Fruit fly (Drosophila melanogaster): ENCODE results near the gene CG18249.

DNA sequence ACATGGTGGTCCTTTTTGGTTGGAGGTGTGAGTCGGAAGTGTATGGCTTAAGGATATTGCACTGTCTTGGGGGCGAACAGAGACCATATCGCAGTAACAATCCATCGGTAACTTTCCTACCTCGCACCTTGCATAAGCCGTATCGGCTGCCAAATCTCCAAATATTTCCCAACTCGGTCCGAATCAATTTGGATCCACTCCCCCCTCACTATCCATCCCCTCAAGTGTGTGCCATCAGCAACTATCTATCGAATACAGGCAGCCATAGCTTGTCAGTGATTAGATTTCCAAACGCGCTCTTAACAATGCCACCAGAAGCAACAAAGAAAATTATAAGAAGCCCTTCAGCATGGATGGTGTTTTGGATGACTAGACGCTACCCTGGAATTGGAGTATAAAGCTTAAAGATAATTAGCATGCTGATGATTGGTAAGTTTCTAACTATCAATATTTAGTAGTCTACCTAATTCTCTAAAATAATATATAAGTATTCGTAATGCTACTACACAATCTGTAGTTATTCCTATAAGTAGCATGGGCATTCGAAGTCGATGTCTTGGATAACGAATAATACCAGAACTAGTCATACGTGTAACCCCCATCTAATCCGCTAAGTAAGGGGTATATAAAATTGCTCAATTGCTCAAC lies 13.2 kb upstream of the CG18249 start:
- TF ChIP-seq EcR (GFP tag; optimal IDR thresholded peaks at IDR 0.05) (no peak), CG8478 (optimal IDR thresholded peaks at IDR 0.05) (no peak), psq (optimal IDR thresholded peaks at IDR 0.05) (no peak)

All from whole organism.